Worm (Caenorhabditis elegans) whole organism, L3 larva: Measurements from ENCODE around the gene trap-3.

Experiments
- R02D3.7 ChIP-seq: fragments of 150-350 bp; optimal IDR thresholded peaks from 2 replicates; lab custom pipeline; 2014; ENCODE audit warnings: missing biosample characterization, missing genetic modification characterization
- ZK546.5 ChIP-seq: sonication (generic microtip); optimal IDR thresholded peaks from 2 replicates; lab custom pipeline; 2017; ENCODE audit warnings: missing biosample characterization, missing genetic modification characterization
- aly-2 ChIP-seq: fragments of 150-350 bp; optimal IDR thresholded peaks from 2 replicates; lab custom pipeline; 2014; ENCODE audit warnings: missing biosample characterization, missing genetic modification characterization
- ceh-16 ChIP-seq: sonication (generic microtip); optimal IDR thresholded peaks from 2 replicates; lab custom pipeline; 2017; ENCODE audit warnings: missing biosample characterization, missing genetic modification characterization
- ceh-28 ChIP-seq: fragments of 150-350 bp; optimal IDR thresholded peaks from 2 replicates; lab custom pipeline; 2014; ENCODE audit warnings: missing biosample characterization, missing genetic modification reagents, missing genetic modification characterization
- ceh-82 ChIP-seq: fragments of 150-350 bp; optimal IDR thresholded peaks from 2 replicates; lab custom pipeline; 2014; ENCODE audit warnings: missing biosample characterization, missing genetic modification characterization
- ceh-9 ChIP-seq: sonication (generic microtip); optimal IDR thresholded peaks from 2 replicates; lab custom pipeline; 2018; ENCODE audit warnings: missing biosample characterization, missing genetic modification characterization
- daf-12 ChIP-seq: fragments of 150-350 bp; optimal IDR thresholded peaks from 2 replicates; lab custom pipeline; 2014; ENCODE audit warnings: missing biosample characterization, missing genetic modification reagents, missing genetic modification characterization
- egl-27 ChIP-seq: sonication (generic microtip); optimal IDR thresholded peaks from 4 replicates; lab custom pipeline; 2017; ENCODE audit warnings: missing biosample characterization, missing genetic modification reagents, missing genetic modification characterization
- egl-5 ChIP-seq: fragments of 150-350 bp; optimal IDR thresholded peaks from 2 replicates; lab custom pipeline; 2017; ENCODE audit warnings: missing biosample characterization, missing genetic modification reagents, missing genetic modification characterization, inconsistent platforms
- elt-1 ChIP-seq: fragments of 150-350 bp; optimal IDR thresholded peaks from 2 replicates; lab custom pipeline; 2014; ENCODE audit warnings: missing biosample characterization, missing genetic modification characterization
- elt-2 ChIP-seq: sonication (generic microtip); optimal IDR thresholded peaks from 2 replicates; lab custom pipeline; 2016; ENCODE audit warnings: missing genetic modification reagents, mild to moderate bottlenecking, missing genetic modification characterization, missing compliant biosample characterization
- elt-3 ChIP-seq, 3 experiments: fragments of 150-350 bp in 1 of 3; sonication (generic microtip) in 2 of 3; optimal IDR thresholded peaks; 2 replicates in 2 of 3; 4 replicates in 1 of 3; lab custom pipeline; 2014 to 2017; ENCODE audit warnings: missing biosample characterization in 3 of 3, missing genetic modification characterization in 3 of 3
- fkh-2 ChIP-seq: fragments of 150-350 bp; optimal IDR thresholded peaks from 2 replicates; lab custom pipeline; 2014; ENCODE audit warnings: missing biosample characterization, missing genetic modification reagents, missing genetic modification characterization
- fos-1 ChIP-seq: fragments of 150-350 bp; optimal IDR thresholded peaks from 2 replicates; lab custom pipeline; 2014; ENCODE audit warnings: missing biosample characterization, missing genetic modification characterization
- hmg-11 ChIP-seq: sonication (generic microtip); optimal IDR thresholded peaks from 2 replicates; lab custom pipeline; 2016; ENCODE audit warnings: missing genetic modification characterization, missing compliant biosample characterization
- jun-1 ChIP-seq: fragments of 150-350 bp; optimal IDR thresholded peaks from 2 replicates; lab custom pipeline; 2014; ENCODE audit warnings: missing biosample characterization, missing genetic modification reagents, missing genetic modification characterization
- lin-39 ChIP-seq: fragments of 150-350 bp; optimal IDR thresholded peaks from 2 replicates; lab custom pipeline; 2018; ENCODE audit warnings: missing biosample characterization, missing genetic modification reagents, missing genetic modification characterization
- lsy-12 ChIP-seq: sonication (generic microtip); optimal IDR thresholded peaks from 2 replicates; lab custom pipeline; 2016; ENCODE audit warnings: mild to moderate bottlenecking, missing genetic modification characterization, missing compliant biosample characterization
- mdl-1 ChIP-seq: fragments of 150-350 bp; optimal IDR thresholded peaks from 2 replicates; lab custom pipeline; 2014; ENCODE audit warnings: missing biosample characterization, missing genetic modification characterization
- nfya-1 ChIP-seq: sonication (generic microtip); optimal IDR thresholded peaks from 2 replicates; lab custom pipeline; 2017; ENCODE audit warnings: missing genetic modification characterization, mild to moderate bottlenecking, missing compliant biosample characterization, antibody characterized with exemption, moderate library complexity; ENCODE audit not compliant: insufficient read depth
- nhr-11 ChIP-seq: fragments of 150-350 bp; optimal IDR thresholded peaks from 2 replicates; lab custom pipeline; 2014; ENCODE audit warnings: missing biosample characterization, missing genetic modification characterization
- nhr-12 ChIP-seq: fragments of 150-350 bp; optimal IDR thresholded peaks from 2 replicates; lab custom pipeline; 2014; ENCODE audit warnings: missing biosample characterization, missing genetic modification characterization
- nhr-23 ChIP-seq: fragments of 150-350 bp; optimal IDR thresholded peaks from 2 replicates; lab custom pipeline; 2014; ENCODE audit warnings: missing biosample characterization, missing genetic modification reagents, missing genetic modification characterization
- nhr-237 ChIP-seq: fragments of 150-350 bp; optimal IDR thresholded peaks from 2 replicates; lab custom pipeline; 2014; ENCODE audit warnings: missing biosample characterization, missing genetic modification characterization
- nhr-25 ChIP-seq: sonication (generic microtip); optimal IDR thresholded peaks from 2 replicates; lab custom pipeline; 2017; ENCODE audit warnings: missing biosample characterization, missing genetic modification characterization
- nhr-28 ChIP-seq: fragments of 150-350 bp; optimal IDR thresholded peaks from 2 replicates; lab custom pipeline; 2014; ENCODE audit warnings: missing biosample characterization, missing genetic modification characterization
- nhr-43 ChIP-seq: sonication (generic microtip); optimal IDR thresholded peaks from 2 replicates; lab custom pipeline; 2016; ENCODE audit warnings: mild to moderate bottlenecking, missing genetic modification characterization, missing compliant biosample characterization; ENCODE audit not compliant: poor library complexity, severe bottlenecking
- nhr-76 ChIP-seq: fragments of 150-350 bp; sonication (generic microtip); optimal IDR thresholded peaks from 5 replicates; lab custom pipeline; 2014; ENCODE audit warnings: missing biosample characterization, missing genetic modification characterization
- nhr-77 ChIP-seq: fragments of 150-350 bp; optimal IDR thresholded peaks from 2 replicates; lab custom pipeline; 2014; ENCODE audit warnings: missing biosample characterization, missing genetic modification characterization
- pha-4 ChIP-seq: fragments of 150-350 bp; optimal IDR thresholded peaks from 2 replicates; lab custom pipeline; 2014; ENCODE audit warnings: missing biosample characterization, missing genetic modification reagents, missing genetic modification characterization
- pqm-1 ChIP-seq: fragments of 150-350 bp; optimal IDR thresholded peaks from 2 replicates; lab custom pipeline; 2017; ENCODE audit warnings: missing biosample characterization, missing genetic modification characterization, inconsistent platforms
- sea-2 ChIP-seq: fragments of 150-350 bp; sonication (generic microtip); optimal IDR thresholded peaks from 4 replicates; lab custom pipeline; 2014; ENCODE audit warnings: missing biosample characterization, missing genetic modification reagents, missing genetic modification characterization
- skn-1 ChIP-seq: fragments of 150-350 bp; optimal IDR thresholded peaks from 2 replicates; lab custom pipeline; 2014; ENCODE audit warnings: missing biosample characterization, missing genetic modification characterization
- snpc-4 ChIP-seq: fragments of 150-350 bp; optimal IDR thresholded peaks from 2 replicates; lab custom pipeline; 2014; ENCODE audit warnings: missing biosample characterization, missing genetic modification characterization
- tbx-2 ChIP-seq: sonication (generic microtip); optimal IDR thresholded peaks from 2 replicates; lab custom pipeline; 2016; ENCODE audit warnings: mild to moderate bottlenecking, missing genetic modification characterization, missing compliant biosample characterization
- unc-39 ChIP-seq: sonication (generic microtip); optimal IDR thresholded peaks from 4 replicates; lab custom pipeline; 2017; ENCODE audit warnings: missing biosample characterization, missing genetic modification characterization

Gene trap-3

ce11 chrIV:2390804-2391203 lies 1.6 kb downstream of the trap-3 start, which contains the start of gene eri-5:
TSS of gene eri-5 (plus strand) at chrIV:2390821.
- no peak for TF ChIP-seq aly-2 (tag; lab: Kevin White, UChicago)
- no peak for TF ChIP-seq nhr-11 (tag; lab: Kevin White, UChicago)
- no peak for TF ChIP-seq lsy-12 (tag; lab: Kevin White, UChicago)
- no peak for TF ChIP-seq unc-39 (tag; lab: Kevin White, UChicago)
- no peak for TF ChIP-seq skn-1 (tag; lab: Kevin White, UChicago)
- TF ChIP-seq nfya-1 (tag; lab: Kevin White, UChicago) = no peak
- no peak for TF ChIP-seq nhr-23
- TF ChIP-seq nhr-77 (tag; lab: Kevin White, UChicago) = no peak
- no peak for TF ChIP-seq egl-5 (tag; lab: Kevin White, UChicago)
- no peak for TF ChIP-seq jun-1 (tag; lab: Kevin White, UChicago)
- TF ChIP-seq nhr-76 (tag; lab: Kevin White, UChicago) = no peak
- no peak for TF ChIP-seq nhr-12 (tag; lab: Kevin White, UChicago)
- TF ChIP-seq ZK546.5 = no peak
- TF ChIP-seq elt-3 (tag; optimal IDR thresholded peaks at IDR 0.05; lab: Kevin White, UChicago) = no peak
- no peak for TF ChIP-seq snpc-4 (tag; lab: Kevin White, UChicago)
- no peak for TF ChIP-seq ceh-16 (tag; lab: Kevin White, UChicago)
- no peak for TF ChIP-seq nhr-43 (tag; lab: Kevin White, UChicago)
- no peak for TF ChIP-seq daf-12

ce11 chrIV:2391809-2392208 lies 2.6 kb downstream of the trap-3 start:
- TF ChIP-seq elt-2 (tag; lab: Kevin White, UChicago) (no peak), ceh-28 (tag; lab: Kevin White, UChicago) (peak; percentile 86), aly-2 (tag; lab: Kevin White, UChicago) (no peak)

- TF ChIP-seq ceh-82 (tag; lab: Kevin White, UChicago) (no peak), nhr-28 (no peak), R02D3.7 (tag; lab: Kevin White, UChicago) (no peak), snpc-4 (tag; lab: Kevin White, UChicago) (no peak), nfya-1 (tag; lab: Kevin White, UChicago) (no peak), mdl-1 (tag; lab: Kevin White, UChicago) (no peak), daf-12 (no peak), nhr-237 (tag; lab: Kevin White, UChicago) (no peak), nhr-25 (tag; lab: Kevin White, UChicago) (no peak), tbx-2 (tag; lab: Kevin White, UChicago) (no peak), egl-27 (tag; lab: Kevin White, UChicago) (no peak), nhr-43 (tag; lab: Kevin White, UChicago) (no peak), ZK546.5 (no peak)
Measured at ce11 chrIV:2393023-2393422, 3.8 kb downstream of the trap-3 start.

- TF ChIP-seq lin-39 (tag; lab: Kevin White, UChicago) = no peak
- peak; percentile 96 for TF ChIP-seq ceh-28 (tag; lab: Kevin White, UChicago)
Measured at ce11 chrIV:2395997-2396396, 6.8 kb downstream of the trap-3 start.

- no peak for TF ChIP-seq fos-1 (tag; lab: Kevin White, UChicago)
- TF ChIP-seq daf-12 = no peak
- no peak for TF ChIP-seq elt-1 (tag; lab: Kevin White, UChicago)
- no peak for TF ChIP-seq jun-1 (tag; lab: Kevin White, UChicago)
- TF ChIP-seq ceh-28 (tag; lab: Kevin White, UChicago) = no peak
- no peak for TF ChIP-seq nhr-23
- no peak for TF ChIP-seq elt-3 (tag; optimal IDR thresholded peaks at IDR 0.05; lab: Kevin White, UChicago)
- TF ChIP-seq sea-2 (GFP tag; lab: Kevin White, UChicago) = no peak
- TF ChIP-seq egl-5 (tag; lab: Kevin White, UChicago) = no peak
- TF ChIP-seq pqm-1 (tag; lab: Kevin White, UChicago) = no peak
- no peak for TF ChIP-seq unc-39 (tag; lab: Kevin White, UChicago)
- TF ChIP-seq ceh-9 (tag; lab: Kevin White, UChicago) = no peak
- TF ChIP-seq fkh-2 (tag; lab: Kevin White, UChicago) = no peak
- no peak for TF ChIP-seq hmg-11 (tag; lab: Kevin White, UChicago)
- TF ChIP-seq nhr-43 (tag; lab: Kevin White, UChicago) = no peak
- no peak for TF ChIP-seq pha-4
- no peak for TF ChIP-seq nhr-12 (tag; lab: Kevin White, UChicago)
- TF ChIP-seq elt-2 (tag; lab: Kevin White, UChicago) = no peak
- TF ChIP-seq mdl-1 (tag; lab: Kevin White, UChicago) = no peak
Measured at ce11 chrIV:2398317-2398716, 9.1 kb downstream of the trap-3 start.
